Worm (Caenorhabditis elegans): ENCODE results near the gene wrt-3.

Gene wrt-3

ce11 chrIV:9457400-9457799 lies 19.9 kb downstream of the wrt-3 start, which contains the start of gene cutl-17:
TSS of gene cutl-17 (minus strand) at chrIV:9457500.
- no peak for TF ChIP-seq ceh-13 (GFP tag; optimal IDR thresholded peaks at IDR 0.05)
- TF ChIP-seq scrt-1 (GFP tag; IDR thresholded peaks at IDR 0.05) = no peak
- TF ChIP-seq ama-1 (optimal IDR thresholded peaks at IDR 0.05) = no peak
- TF ChIP-seq hmg-4 (GFP tag; optimal IDR thresholded peaks at IDR 0.05) = no peak
- TF ChIP-seq tbx-37 (GFP tag; conservative IDR thresholded peaks at IDR 0.05) = no peak
- TF ChIP-seq flt-1 (GFP tag; IDR thresholded peaks at IDR 0.05) = no peak
- TF ChIP-seq B0310.2 (tag; optimal IDR thresholded peaks at IDR 0.05) = no peak
- no peak for TF ChIP-seq sea-1 (GFP tag; conservative IDR thresholded peaks at IDR 0.05)
- no peak for TF ChIP-seq ets-7 (tag; optimal IDR thresholded peaks at IDR 0.05)
- TF ChIP-seq tbx-11 (GFP tag; IDR thresholded peaks at IDR 0.05) = no peak
- no peak for TF ChIP-seq pes-1 (GFP tag; IDR thresholded peaks at IDR 0.05)
- no peak for TF ChIP-seq hnd-1 (tag; optimal IDR thresholded peaks at IDR 0.05)
- no peak for TF ChIP-seq aly-1 (tag; optimal IDR thresholded peaks at IDR 0.05)
- TF ChIP-seq hmbx-1 (tag; optimal IDR thresholded peaks at IDR 0.05) = no peak
- TF ChIP-seq F13C5.2 (tag; optimal IDR thresholded peaks at IDR 0.05) = no peak
- no peak for TF ChIP-seq tra-4 (tag; optimal IDR thresholded peaks at IDR 0.05)

DNA sequence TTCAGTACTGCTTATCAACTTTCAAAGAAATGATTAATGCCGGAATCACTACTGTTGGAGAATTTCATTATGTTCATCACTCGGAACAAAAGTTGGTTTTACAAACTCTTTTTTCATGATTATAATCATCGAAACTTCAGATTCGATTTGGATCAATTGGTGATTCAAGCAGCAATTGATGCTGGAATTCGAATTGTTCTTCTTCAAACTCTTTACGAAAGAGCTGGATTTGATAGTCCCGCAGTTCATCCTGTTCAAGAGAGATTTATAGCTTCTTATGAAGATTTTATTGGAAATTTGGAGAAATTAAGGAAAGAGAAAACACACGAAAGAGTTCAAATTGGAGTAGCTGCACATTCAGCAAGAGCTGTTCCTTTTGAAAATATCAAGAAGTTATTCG lies 25.4 kb downstream of the wrt-3 start:
- no peak for TF ChIP-seq pes-1 (GFP tag; IDR thresholded peaks at IDR 0.05)

ce11 chrIV:9450375-9450774 lies 26.9 kb downstream of the wrt-3 start, which contains the start of gene cpin-1:
TSS of gene cpin-1 (plus strand) at chrIV:9450675.
- TF ChIP-seq sea-1 (GFP tag; conservative IDR thresholded peaks at IDR 0.05) (no peak), flt-1 (GFP tag; IDR thresholded peaks at IDR 0.05) (no peak), ceh-13 (GFP tag; optimal IDR thresholded peaks at IDR 0.05) (no peak), F13C5.2 (tag; optimal IDR thresholded peaks at IDR 0.05) (no peak), ama-1 (optimal IDR thresholded peaks at IDR 0.05) (no peak), tbx-37 (GFP tag; conservative IDR thresholded peaks at IDR 0.05) (no peak), hmbx-1 (tag; optimal IDR thresholded peaks at IDR 0.05) (no peak), ets-7 (tag; optimal IDR thresholded peaks at IDR 0.05) (no peak), scrt-1 (GFP tag; IDR thresholded peaks at IDR 0.05) (no peak), aly-1 (tag; optimal IDR thresholded peaks at IDR 0.05) (no peak), B0310.2 (tag; optimal IDR thresholded peaks at IDR 0.05) (no peak), tra-4 (tag; optimal IDR thresholded peaks at IDR 0.05) (no peak), pes-1 (GFP tag; IDR thresholded peaks at IDR 0.05) (no peak)

DNA sequence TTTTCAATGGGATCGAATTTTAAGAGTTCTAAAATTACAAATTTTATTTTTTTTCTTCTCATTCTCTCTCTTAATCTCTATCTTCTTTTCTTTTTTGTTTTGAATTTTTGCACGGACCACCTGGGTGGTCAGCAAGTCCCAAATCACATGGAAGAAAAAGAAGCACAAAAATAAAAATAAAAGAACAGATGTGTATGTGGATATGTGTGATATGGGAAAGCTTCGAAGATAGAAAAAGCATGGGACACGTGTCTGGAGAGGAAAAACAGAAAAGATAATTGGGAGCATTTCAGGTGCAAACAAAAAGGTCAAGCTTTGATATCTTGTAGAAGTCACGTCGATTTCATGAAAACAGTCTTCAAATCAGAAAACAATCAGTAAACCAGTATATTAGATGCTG lies 30.0 kb downstream of the wrt-3 start, which contains the start of gene hsp-12.6:
Gene hsp-12.6, minus strand, starts transcription at position 20 of the 400 bp plus-strand sequence.
- TF ChIP-seq tbx-37 (GFP tag; conservative IDR thresholded peaks at IDR 0.05) (no peak), aly-1 (tag; optimal IDR thresholded peaks at IDR 0.05) (no peak), hmbx-1 (tag; optimal IDR thresholded peaks at IDR 0.05) (no peak), ceh-13 (GFP tag; optimal IDR thresholded peaks at IDR 0.05) (no peak), ceh-36 (tag; optimal IDR thresholded peaks at IDR 0.05) (no peak), pes-1 (GFP tag; IDR thresholded peaks at IDR 0.05) (no peak), hmg-4 (GFP tag; optimal IDR thresholded peaks at IDR 0.05) (no peak), ama-1 (optimal IDR thresholded peaks at IDR 0.05) (no peak), ets-7 (tag; optimal IDR thresholded peaks at IDR 0.05) (no peak), flt-1 (GFP tag; IDR thresholded peaks at IDR 0.05) (no peak), B0310.2 (tag; optimal IDR thresholded peaks at IDR 0.05) (no peak), scrt-1 (GFP tag; IDR thresholded peaks at IDR 0.05) (no peak), F13C5.2 (tag; optimal IDR thresholded peaks at IDR 0.05) (no peak), sea-1 (GFP tag; conservative IDR thresholded peaks at IDR 0.05) (no peak)

DNA sequence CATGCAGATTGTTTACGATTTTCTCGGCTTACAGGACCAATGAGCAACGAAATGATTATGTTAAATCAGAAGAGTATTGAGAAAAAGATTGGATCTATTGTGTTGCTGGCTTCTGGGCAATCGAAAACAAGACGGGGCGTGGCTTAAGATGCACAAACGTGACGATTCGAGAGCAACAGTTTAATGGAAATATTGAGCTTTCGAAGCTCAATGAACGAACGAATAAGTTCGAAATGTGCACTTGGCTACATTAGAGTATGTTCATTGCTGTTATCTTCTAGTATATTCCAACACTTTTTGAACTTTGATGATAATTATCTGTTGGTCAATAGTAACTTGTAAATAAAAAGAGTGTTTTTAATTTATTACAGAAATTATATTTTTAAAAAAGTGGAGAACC lies 31.8 kb downstream of the wrt-3 start, which contains the start of gene hsp-12.3:
Gene hsp-12.3, minus strand, starts transcription at position 101 of the 400 bp plus-strand sequence.
- no peak for TF ChIP-seq tbx-37 (GFP tag; conservative IDR thresholded peaks at IDR 0.05)
- no peak for TF ChIP-seq flt-1 (GFP tag; IDR thresholded peaks at IDR 0.05)

- TF ChIP-seq F13C5.2 (tag; optimal IDR thresholded peaks at IDR 0.05) = peak; percentile 85
- TF ChIP-seq hmbx-1 (tag; optimal IDR thresholded peaks at IDR 0.05) = no peak
- TF ChIP-seq ceh-36 (tag; optimal IDR thresholded peaks at IDR 0.05) = no peak
- no peak for TF ChIP-seq tra-4 (tag; optimal IDR thresholded peaks at IDR 0.05)
- TF ChIP-seq scrt-1 (GFP tag; IDR thresholded peaks at IDR 0.05) = no peak
- TF ChIP-seq hmg-4 (GFP tag; optimal IDR thresholded peaks at IDR 0.05) = peak; percentile 57
- TF ChIP-seq aly-1 (tag; optimal IDR thresholded peaks at IDR 0.05) = no peak
- no peak for TF ChIP-seq tbx-11 (GFP tag; IDR thresholded peaks at IDR 0.05)
- no peak for TF ChIP-seq tbx-37 (GFP tag; conservative IDR thresholded peaks at IDR 0.05)
- TF ChIP-seq ama-1 (optimal IDR thresholded peaks at IDR 0.05) = peak; percentile 93
- TF ChIP-seq hnd-1 (tag; optimal IDR thresholded peaks at IDR 0.05) = no peak
- no peak for TF ChIP-seq pes-1 (GFP tag; IDR thresholded peaks at IDR 0.05)
- no peak for TF ChIP-seq ets-7 (tag; optimal IDR thresholded peaks at IDR 0.05)
- no peak for TF ChIP-seq ceh-13 (GFP tag; optimal IDR thresholded peaks at IDR 0.05)
- peak; percentile 3 for TF ChIP-seq B0310.2 (tag; optimal IDR thresholded peaks at IDR 0.05)
- TF ChIP-seq flt-1 (GFP tag; IDR thresholded peaks at IDR 0.05) = peak; percentile 69
- 0 out of 2 replicates have a peak, but pooled peaks have one; percentile 19 for TF ChIP-seq sea-1 (GFP tag; conservative IDR thresholded peaks at IDR 0.05)
Measured at ce11 chrIV:9444417-9445026, 32.7 kb downstream of the wrt-3 start.

DNA sequence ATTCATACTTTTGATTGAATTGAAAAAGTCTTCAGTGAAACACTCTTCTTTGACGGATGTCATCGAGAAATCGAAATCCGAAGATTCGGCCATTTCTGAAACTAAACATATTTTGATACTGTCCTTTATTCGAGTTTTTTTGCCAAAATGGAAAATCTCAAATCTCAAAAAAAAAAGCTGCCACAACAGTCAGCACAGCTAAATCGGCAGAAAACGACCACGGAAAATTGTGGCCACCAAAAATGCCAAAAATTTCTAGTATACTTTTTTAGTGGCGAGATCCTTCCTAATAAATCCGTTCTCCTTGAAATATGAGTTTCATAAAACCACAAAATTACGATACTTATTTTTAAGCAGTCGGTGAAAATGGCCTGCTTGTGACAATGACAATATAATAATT lies 33.3 kb downstream of the wrt-3 start, which contains the start of gene F38E11.9:
Gene F38E11.9, minus strand, starts transcription at position 101 of the 400 bp plus-strand sequence.
- TF ChIP-seq hnd-1 (tag; optimal IDR thresholded peaks at IDR 0.05) = no peak

ce11 chrIV:9442106-9442532 lies 35.1 kb downstream of the wrt-3 start:
- TF ChIP-seq aly-1 (tag; optimal IDR thresholded peaks at IDR 0.05) (no peak), B0310.2 (tag; optimal IDR thresholded peaks at IDR 0.05) (no peak), tbx-11 (GFP tag; IDR thresholded peaks at IDR 0.05) (no peak), ceh-36 (tag; optimal IDR thresholded peaks at IDR 0.05) (no peak), scrt-1 (GFP tag; IDR thresholded peaks at IDR 0.05) (no peak), pes-1 (GFP tag; IDR thresholded peaks at IDR 0.05) (no peak), hmg-4 (GFP tag; optimal IDR thresholded peaks at IDR 0.05) (no peak), ama-1 (optimal IDR thresholded peaks at IDR 0.05) (no peak), tbx-37 (GFP tag; conservative IDR thresholded peaks at IDR 0.05) (no peak), ets-7 (tag; optimal IDR thresholded peaks at IDR 0.05) (no peak), hmbx-1 (tag; optimal IDR thresholded peaks at IDR 0.05) (no peak), tra-4 (tag; optimal IDR thresholded peaks at IDR 0.05) (no peak)

Data from whole organism, early embryonic.